Fruit fly (Drosophila melanogaster): ENCODE measurements around the gene hemo.
A peak's percentile ranks its signal among the peaks of the same experiment; 100 is the strongest.

DNA sequence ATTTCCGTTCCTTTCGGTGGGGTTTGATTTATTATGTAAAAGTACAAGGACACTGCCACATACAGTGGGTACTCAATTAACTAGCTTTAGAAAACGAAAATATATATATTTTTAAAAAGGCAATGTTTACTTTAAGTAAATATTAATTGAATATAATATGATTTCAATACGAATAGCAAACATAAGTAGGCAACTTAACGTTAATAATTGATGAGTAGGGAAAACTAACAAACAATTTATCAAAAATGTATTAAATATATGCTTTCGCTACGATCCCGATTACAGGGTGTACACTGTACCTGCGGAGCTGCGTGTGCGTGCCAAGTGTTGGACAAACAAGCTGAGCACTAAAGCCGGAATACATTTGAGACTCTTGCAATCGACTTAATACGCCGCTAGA, 18.8 kb downstream of the hemo start:
- peak; percentile 53 for TF ChIP-seq CG7101 (tag; optimal IDR thresholded peaks at IDR 0.05)
- TF ChIP-seq ovo (GFP tag; optimal IDR thresholded peaks at IDR 0.05): no peak
- TF ChIP-seq CG12768 (GFP tag; optimal IDR thresholded peaks at IDR 0.05): peak; percentile 53
- peak; percentile 83 for TF ChIP-seq CG33017 (tag; optimal IDR thresholded peaks at IDR 0.05)
- TF ChIP-seq bab1 (GFP tag; optimal IDR thresholded peaks at IDR 0.05): no peak
- TF ChIP-seq Clk (GFP tag; optimal IDR thresholded peaks at IDR 0.05): peak; percentile 60

Measured in whole organism, adult.